Worm (Caenorhabditis elegans): ENCODE data around the gene klp-4.

The klp-4 gene

DNA sequence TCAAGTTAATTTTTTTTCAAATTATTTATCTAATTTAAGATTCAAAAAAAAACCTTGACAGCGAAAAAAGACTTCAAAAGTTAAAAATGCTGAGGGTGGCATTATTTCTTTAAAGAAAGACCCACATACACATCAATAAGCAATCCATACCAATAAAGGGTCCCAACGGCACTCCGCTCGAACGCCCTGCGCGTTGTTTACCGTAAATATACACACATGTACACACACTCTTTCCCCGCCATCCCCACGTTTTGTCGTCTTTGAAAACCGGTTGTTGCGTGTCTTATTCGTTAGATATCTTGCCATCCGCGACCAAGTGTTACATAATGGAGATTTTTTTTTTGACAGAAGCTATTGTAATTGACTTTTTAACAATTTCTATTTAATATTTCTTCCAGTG lies 19.0 kb downstream of the klp-4 start, which contains the start of gene gcc-1:
Gene gcc-1 (plus strand): TSS at position 399 of the 400 bp plus-strand sequence.
- 0 out of 2 replicates have a peak, but pooled peaks have one; percentile 27 for TF ChIP-seq T22C8.4 (GFP tag; IDR thresholded peaks at IDR 0.05)
- no peak for TF ChIP-seq flt-1 (GFP tag; IDR thresholded peaks at IDR 0.05)
- TF ChIP-seq cog-1 (tag; optimal IDR thresholded peaks at IDR 0.05) = peak; percentile 24

DNA sequence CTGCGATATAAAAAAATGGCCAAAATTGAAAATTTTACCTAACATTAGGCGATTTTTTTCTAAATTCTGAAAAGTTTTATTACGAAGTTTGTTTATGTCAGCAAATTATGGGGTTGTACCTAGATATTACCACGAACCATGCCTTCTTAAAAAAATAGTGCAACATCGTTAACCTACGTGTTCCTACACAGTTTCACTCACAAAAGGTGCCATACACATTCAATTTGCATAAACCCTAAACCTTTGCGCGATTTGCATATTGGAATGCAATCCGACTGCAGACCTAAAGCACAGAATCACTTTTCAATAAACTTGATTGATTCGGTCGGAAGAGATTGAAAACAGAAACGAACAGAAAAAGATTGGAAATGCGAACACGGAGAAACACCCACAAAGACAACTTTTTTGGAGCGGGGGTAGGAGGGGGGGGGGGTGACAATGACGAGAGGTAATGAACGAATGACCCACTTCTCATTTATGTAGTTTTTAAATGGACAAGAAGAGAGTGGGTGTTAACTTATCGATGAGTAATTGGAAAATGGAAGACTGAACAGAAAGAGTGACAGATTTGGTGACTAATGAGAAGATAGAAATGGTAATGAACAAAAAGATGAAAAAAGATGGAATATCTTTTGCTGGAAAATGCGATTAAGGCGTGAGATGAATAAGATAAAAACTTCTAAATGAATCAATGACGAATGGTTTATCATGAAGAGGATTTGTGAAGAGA lies 22.3 kb downstream of the klp-4 start:
- TF ChIP-seq flt-1 (GFP tag; IDR thresholded peaks at IDR 0.05) = no peak
- TF ChIP-seq cog-1 (tag; optimal IDR thresholded peaks at IDR 0.05) = no peak
- TF ChIP-seq T22C8.4 (GFP tag; IDR thresholded peaks at IDR 0.05) = no peak
- TF ChIP-seq klf-2 (GFP tag; conservative IDR thresholded peaks at IDR 0.05) = no peak
- no peak for TF ChIP-seq tab-1 (GFP tag; IDR thresholded peaks at IDR 0.05)
- no peak for TF ChIP-seq ztf-29 (GFP tag; IDR thresholded peaks at IDR 0.05)
- TF ChIP-seq med-1 (GFP tag; optimal IDR thresholded peaks at IDR 0.05; ENCODE audit: insufficient read depth) = no peak
- no peak for TF ChIP-seq ztf-23 (GFP tag; IDR thresholded peaks at IDR 0.05)
- no peak for TF ChIP-seq ref-1 (GFP tag; conservative IDR thresholded peaks at IDR 0.05)

DNA sequence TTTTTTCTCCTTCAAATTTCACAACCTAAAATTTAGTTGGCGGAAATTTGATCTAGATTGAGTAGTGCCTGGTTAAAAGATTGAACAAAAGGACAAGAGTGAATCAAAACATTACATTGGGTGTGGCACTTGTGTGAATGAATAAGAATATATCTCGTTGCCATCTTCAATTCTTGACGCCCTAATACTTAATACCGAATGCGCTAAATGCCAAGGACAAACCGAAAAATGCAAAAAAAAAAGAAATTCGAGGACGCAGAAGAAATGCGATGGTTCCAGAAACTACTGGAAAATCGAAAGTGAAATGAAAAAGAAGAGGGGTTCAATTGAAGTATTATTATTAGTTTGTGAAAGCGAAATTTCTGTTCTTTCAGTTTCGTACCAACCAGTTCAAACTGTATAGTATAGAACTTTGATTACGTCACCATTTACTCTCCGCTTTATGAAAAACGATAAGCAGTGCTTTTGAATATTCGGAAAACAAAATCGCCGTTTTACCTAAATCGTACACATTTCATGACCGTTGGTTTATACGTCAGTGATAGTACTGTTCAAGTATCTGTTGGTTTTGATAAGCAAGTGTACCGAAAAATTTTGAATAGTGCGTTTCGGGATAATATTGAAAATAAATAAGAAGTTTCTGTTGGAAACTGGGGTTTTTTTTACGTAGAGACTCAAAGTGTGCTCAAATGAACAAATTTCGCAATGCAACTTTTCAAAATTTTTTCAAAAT lies 23.2 kb downstream of the klp-4 start:
- TF ChIP-seq T22C8.4 (GFP tag; IDR thresholded peaks at IDR 0.05) (no peak), ref-1 (GFP tag; conservative IDR thresholded peaks at IDR 0.05) (no peak), klf-2 (GFP tag; conservative IDR thresholded peaks at IDR 0.05) (no peak), tab-1 (GFP tag; IDR thresholded peaks at IDR 0.05) (no peak), ztf-23 (GFP tag; IDR thresholded peaks at IDR 0.05) (no peak), med-1 (GFP tag; optimal IDR thresholded peaks at IDR 0.05; ENCODE audit: insufficient read depth) (no peak), ztf-29 (GFP tag; IDR thresholded peaks at IDR 0.05) (no peak), cog-1 (tag; optimal IDR thresholded peaks at IDR 0.05) (no peak), flt-1 (GFP tag; IDR thresholded peaks at IDR 0.05) (no peak)

DNA sequence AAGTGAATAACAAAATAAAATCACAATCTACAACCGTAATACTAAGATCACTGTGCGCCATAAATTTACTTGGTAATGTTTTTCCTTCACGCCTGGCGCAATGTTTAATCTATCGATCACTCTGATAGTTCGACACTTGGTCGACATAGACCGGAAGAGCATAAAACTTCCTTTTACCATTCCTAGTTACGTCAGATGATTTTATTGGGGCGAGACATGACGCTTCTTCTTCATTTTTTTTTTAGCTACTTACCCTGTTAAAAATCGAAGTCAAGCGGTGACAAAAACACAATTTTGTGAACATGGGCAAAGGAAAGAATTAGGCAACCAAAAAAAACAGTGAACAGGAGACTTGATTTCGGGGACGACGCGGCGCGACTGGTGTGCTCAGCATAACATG lies 23.9 kb downstream of the klp-4 start:
- no peak for TF ChIP-seq cog-1 (tag; optimal IDR thresholded peaks at IDR 0.05)
- no peak for TF ChIP-seq ztf-29 (GFP tag; IDR thresholded peaks at IDR 0.05)
- no peak for TF ChIP-seq med-1 (GFP tag; optimal IDR thresholded peaks at IDR 0.05; ENCODE audit: insufficient read depth)
- TF ChIP-seq ztf-23 (GFP tag; IDR thresholded peaks at IDR 0.05) = no peak
- TF ChIP-seq tab-1 (GFP tag; IDR thresholded peaks at IDR 0.05) = no peak
- TF ChIP-seq klf-2 (GFP tag; conservative IDR thresholded peaks at IDR 0.05) = no peak
- no peak for TF ChIP-seq ref-1 (GFP tag; conservative IDR thresholded peaks at IDR 0.05)
- no peak for TF ChIP-seq flt-1 (GFP tag; IDR thresholded peaks at IDR 0.05)
- no peak for TF ChIP-seq T22C8.4 (GFP tag; IDR thresholded peaks at IDR 0.05)

DNA sequence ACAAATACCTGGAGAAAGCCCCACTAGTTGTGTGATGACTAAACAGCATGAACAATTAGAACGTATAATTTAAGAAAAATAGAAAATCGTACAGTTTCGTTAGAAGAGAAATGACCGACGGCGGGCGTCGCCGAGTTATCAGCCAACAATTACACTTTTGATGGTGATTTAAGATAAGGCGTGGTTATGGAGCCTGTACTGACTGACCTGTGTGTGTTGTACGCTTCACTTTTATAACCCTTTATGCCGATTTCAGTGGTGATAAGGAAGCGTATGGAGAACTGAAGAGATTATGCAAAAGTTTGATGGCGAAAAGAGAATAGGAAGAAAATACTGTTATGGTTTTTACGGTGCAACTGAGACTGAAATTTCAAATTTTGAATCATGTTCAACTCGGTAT lies 25.4 kb downstream of the klp-4 start:
- TF ChIP-seq med-1 (GFP tag; optimal IDR thresholded peaks at IDR 0.05; ENCODE audit: insufficient read depth) = no peak
- no peak for TF ChIP-seq klf-2 (GFP tag; conservative IDR thresholded peaks at IDR 0.05)
- TF ChIP-seq T22C8.4 (GFP tag; IDR thresholded peaks at IDR 0.05) = no peak
- no peak for TF ChIP-seq ztf-23 (GFP tag; IDR thresholded peaks at IDR 0.05)
- TF ChIP-seq ref-1 (GFP tag; conservative IDR thresholded peaks at IDR 0.05) = no peak
- no peak for TF ChIP-seq tab-1 (GFP tag; IDR thresholded peaks at IDR 0.05)
- TF ChIP-seq ztf-29 (GFP tag; IDR thresholded peaks at IDR 0.05) = no peak
- no peak for TF ChIP-seq flt-1 (GFP tag; IDR thresholded peaks at IDR 0.05)
- TF ChIP-seq cog-1 (tag; optimal IDR thresholded peaks at IDR 0.05) = no peak

DNA sequence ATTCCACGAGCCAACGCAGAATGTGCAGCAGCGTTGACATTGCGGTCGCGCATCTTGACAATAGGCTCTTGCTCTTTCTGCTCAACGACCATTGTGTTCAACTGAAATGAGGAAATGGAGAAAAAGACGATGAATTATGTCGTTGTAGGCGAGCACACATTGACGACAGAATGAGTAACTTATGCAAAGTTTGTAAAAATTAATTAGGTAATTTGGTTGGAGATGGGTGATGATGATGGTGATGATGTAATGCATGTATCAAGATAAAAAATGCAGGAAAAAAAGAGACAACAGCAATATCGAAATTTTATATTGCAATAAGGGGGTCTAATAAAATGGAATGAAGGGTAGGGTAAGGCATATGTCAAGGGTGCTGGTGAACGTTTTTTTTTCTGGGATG lies 26.1 kb downstream of the klp-4 start, which contains the start of gene bbln-1:
Gene bbln-1 (minus strand): TSS at position 101 of the 400 bp plus-strand sequence.
- TF ChIP-seq cog-1 (tag; optimal IDR thresholded peaks at IDR 0.05) = no peak
- TF ChIP-seq klf-2 (GFP tag; conservative IDR thresholded peaks at IDR 0.05) = no peak
- TF ChIP-seq tab-1 (GFP tag; IDR thresholded peaks at IDR 0.05) = no peak
- TF ChIP-seq ztf-29 (GFP tag; IDR thresholded peaks at IDR 0.05) = no peak
- no peak for TF ChIP-seq flt-1 (GFP tag; IDR thresholded peaks at IDR 0.05)
- no peak for TF ChIP-seq ztf-23 (GFP tag; IDR thresholded peaks at IDR 0.05)
- TF ChIP-seq med-1 (GFP tag; optimal IDR thresholded peaks at IDR 0.05; ENCODE audit: insufficient read depth) = no peak
- TF ChIP-seq T22C8.4 (GFP tag; IDR thresholded peaks at IDR 0.05) = no peak
- no peak for TF ChIP-seq ref-1 (GFP tag; conservative IDR thresholded peaks at IDR 0.05)

DNA sequence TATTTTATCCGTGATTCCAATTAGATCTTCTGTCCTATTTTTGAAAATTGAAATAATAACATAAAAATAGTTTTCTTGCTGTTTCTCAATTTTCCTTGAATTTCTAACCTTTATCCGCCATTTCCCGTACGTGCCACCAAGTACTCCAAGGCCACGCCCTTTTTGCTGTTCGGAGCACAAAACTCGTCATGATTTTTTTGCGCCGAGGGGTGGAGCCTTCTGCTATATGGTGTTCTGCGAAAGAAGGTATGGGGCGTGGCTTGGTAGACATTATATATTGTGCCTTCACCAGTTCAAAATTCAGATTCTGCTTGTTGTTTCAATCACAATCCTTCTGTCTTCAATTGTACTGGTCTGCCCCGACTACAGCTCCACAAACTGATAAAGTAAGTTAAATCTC lies 33.2 kb downstream of the klp-4 start, which contains the start of gene C15C7.4:
Gene C15C7.4 (plus strand): TSS at position 301 of the 400 bp plus-strand sequence.
- no peak for TF ChIP-seq ref-1 (GFP tag; conservative IDR thresholded peaks at IDR 0.05)
- no peak for TF ChIP-seq med-1 (GFP tag; optimal IDR thresholded peaks at IDR 0.05; ENCODE audit: insufficient read depth)
- TF ChIP-seq klf-2 (GFP tag; conservative IDR thresholded peaks at IDR 0.05) = no peak
- no peak for TF ChIP-seq ztf-23 (GFP tag; IDR thresholded peaks at IDR 0.05)
- TF ChIP-seq ztf-29 (GFP tag; IDR thresholded peaks at IDR 0.05) = no peak
- no peak for TF ChIP-seq T22C8.4 (GFP tag; IDR thresholded peaks at IDR 0.05)
- no peak for TF ChIP-seq tab-1 (GFP tag; IDR thresholded peaks at IDR 0.05)
- no peak for TF ChIP-seq flt-1 (GFP tag; IDR thresholded peaks at IDR 0.05)
- TF ChIP-seq cog-1 (tag; optimal IDR thresholded peaks at IDR 0.05) = no peak

DNA sequence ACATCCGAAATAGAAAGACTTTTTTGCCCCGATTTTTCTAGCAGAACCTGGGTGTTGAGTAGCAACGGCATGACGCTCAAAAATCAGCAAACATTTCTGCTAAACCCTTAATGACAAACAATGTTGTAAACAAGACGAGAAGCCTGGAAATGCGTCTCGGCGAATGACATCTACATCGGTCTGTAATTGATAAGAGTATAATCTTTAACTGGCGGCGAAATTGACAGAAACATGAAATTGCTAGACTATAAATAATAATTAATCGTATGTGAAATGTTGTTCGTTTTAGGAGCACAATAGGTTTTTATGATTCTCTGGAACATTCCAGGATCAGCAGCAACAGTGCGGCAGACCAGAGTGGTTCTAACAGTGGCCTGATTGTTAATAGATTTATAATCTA lies 36.8 kb downstream of the klp-4 start:
- no peak for TF ChIP-seq ztf-23 (GFP tag; IDR thresholded peaks at IDR 0.05)
- TF ChIP-seq T22C8.4 (GFP tag; IDR thresholded peaks at IDR 0.05) = no peak
- no peak for TF ChIP-seq klf-2 (GFP tag; conservative IDR thresholded peaks at IDR 0.05)
- no peak for TF ChIP-seq ref-1 (GFP tag; conservative IDR thresholded peaks at IDR 0.05)
- TF ChIP-seq tab-1 (GFP tag; IDR thresholded peaks at IDR 0.05) = no peak
- TF ChIP-seq cog-1 (tag; optimal IDR thresholded peaks at IDR 0.05) = no peak

DNA sequence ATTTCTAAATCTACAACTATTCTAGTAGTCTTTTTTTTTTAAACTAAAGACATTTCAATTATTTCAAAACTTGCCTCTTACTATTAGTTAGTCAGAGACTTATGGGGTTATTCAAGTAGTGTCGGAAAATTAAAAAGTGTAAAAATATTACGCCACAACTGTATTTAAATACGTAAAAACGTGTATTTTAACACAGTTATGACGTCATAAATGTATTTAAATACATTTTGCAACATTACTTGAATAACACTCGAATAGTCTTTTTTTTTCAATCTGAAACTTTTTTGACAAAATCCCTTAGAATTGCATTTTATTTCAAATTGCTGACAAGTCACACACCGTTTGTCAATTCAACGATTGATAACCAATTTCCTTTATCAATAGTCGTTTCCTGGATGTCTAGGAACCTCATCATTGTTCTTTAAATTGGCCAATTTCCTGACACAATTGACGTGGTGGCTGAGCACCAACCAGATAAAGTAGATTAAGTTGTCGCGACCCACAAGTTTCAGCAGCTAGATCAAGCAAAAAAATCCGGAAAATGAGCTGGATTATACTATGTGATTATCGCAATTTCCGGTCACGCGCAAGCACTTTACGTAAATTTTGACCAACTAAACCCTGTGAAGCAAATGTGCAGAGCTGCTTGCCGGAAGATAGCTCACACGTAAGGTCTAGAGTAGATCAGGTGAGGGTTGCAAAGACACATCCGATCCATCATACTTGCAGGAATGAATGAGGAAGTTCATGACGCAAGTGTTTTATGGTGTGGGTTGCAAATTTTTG lies 38.8 kb downstream of the klp-4 start:
- TF ChIP-seq med-1 (GFP tag; optimal IDR thresholded peaks at IDR 0.05; ENCODE audit: insufficient read depth) = no peak
- no peak for TF ChIP-seq klf-2 (GFP tag; conservative IDR thresholded peaks at IDR 0.05)
- no peak for TF ChIP-seq ztf-29 (GFP tag; IDR thresholded peaks at IDR 0.05)
- TF ChIP-seq cog-1 (tag; optimal IDR thresholded peaks at IDR 0.05) = no peak
- TF ChIP-seq T22C8.4 (GFP tag; IDR thresholded peaks at IDR 0.05) = no peak
